Fruit fly (Drosophila melanogaster): ENCODE measurements around the gene CG7376.
A peak's percentile ranks its signal among the peaks of the same experiment; 100 is the strongest.

Gene CG7376

dm6 chr3L:6139924-6140574, 34.0 kb upstream of the CG7376 start, which contains the start of gene Cpr65Av (continued):
- TF ChIP-seq pum (GFP tag; optimal IDR thresholded peaks at IDR 0.05): no peak
- peak in 1 of 2 experiments; percentile 13 for TF ChIP-seq chif (GFP tag; optimal IDR thresholded peaks at IDR 0.05)
- no peak for TF ChIP-seq stwl (tag; optimal IDR thresholded peaks at IDR 0.05)
- TF ChIP-seq ara (GFP tag; IDR thresholded peaks at IDR 0.05): no peak
- no peak for TF ChIP-seq CG33213 (GFP tag; optimal IDR thresholded peaks at IDR 0.05)
- peak; percentile 48 for TF ChIP-seq Sox102F (GFP tag; optimal IDR thresholded peaks at IDR 0.05)
- no peak for TF ChIP-seq tna (GFP tag; IDR thresholded peaks at IDR 0.05; ENCODE audit: partially characterized antibody)
- TF ChIP-seq CG34422 (GFP tag; IDR thresholded peaks at IDR 0.05): no peak
- no peak for TF ChIP-seq BEAF-32 (GFP tag; optimal IDR thresholded peaks at IDR 0.05)
- TF ChIP-seq cwo (GFP tag; optimal IDR thresholded peaks at IDR 0.05): no peak
- no peak for TF ChIP-seq pfk (GFP tag; optimal IDR thresholded peaks at IDR 0.05)
- peak; percentile 27 for TF ChIP-seq CG2678 (tag; optimal IDR thresholded peaks at IDR 0.05)
- TF ChIP-seq CG18011 (GFP tag; optimal IDR thresholded peaks at IDR 0.05): no peak
- TF ChIP-seq CG14860 (GFP tag; IDR thresholded peaks at IDR 0.05; ENCODE audit: partially characterized antibody): no peak
- no peak for TF ChIP-seq CG2889 (GFP tag; IDR thresholded peaks at IDR 0.05)
- TF ChIP-seq slou (GFP tag; optimal IDR thresholded peaks at IDR 0.05): no peak
- peak in 1 of 2 experiments; percentile 21 for TF ChIP-seq eve (GFP tag; optimal IDR thresholded peaks at IDR 0.05)
- TF ChIP-seq Lhr (GFP tag; optimal IDR thresholded peaks at IDR 0.05): no peak
- TF ChIP-seq CG11398 (GFP tag; optimal IDR thresholded peaks at IDR 0.05): no peak
- TF ChIP-seq zf30C (GFP tag; optimal IDR thresholded peaks at IDR 0.05): no peak
- no peak for TF ChIP-seq CG7839 (tag; optimal IDR thresholded peaks at IDR 0.05)
- TF ChIP-seq CG12071 (GFP tag; optimal IDR thresholded peaks at IDR 0.05): peak; percentile 17
- TF ChIP-seq E2f2 (GFP tag; IDR thresholded peaks at IDR 0.05): no peak
- TF ChIP-seq dm (GFP tag; optimal IDR thresholded peaks at IDR 0.05): no peak
- no peak for TF ChIP-seq pros (GFP tag; optimal IDR thresholded peaks at IDR 0.05)
- no peak for TF ChIP-seq Pdp1 (GFP tag; optimal IDR thresholded peaks at IDR 0.05)
- no peak for TF ChIP-seq HLH54F (GFP tag; optimal IDR thresholded peaks at IDR 0.05)
- peak; percentile 52 for TF ChIP-seq Med (GFP tag)
- TF ChIP-seq esg (GFP tag; conservative IDR thresholded peaks at IDR 0.05): no peak
- no peak for TF ChIP-seq br (optimal IDR thresholded peaks at IDR 0.05)
- TF ChIP-seq ewg (GFP tag; optimal IDR thresholded peaks at IDR 0.05): no peak
- peak; percentile 29; the same call in 1 of the 3 replicates for TF ChIP-seq CG14050 (GFP tag; IDR thresholded peaks at IDR 0.05)
- no peak for TF ChIP-seq CG13775 (GFP tag; optimal IDR thresholded peaks at IDR 0.05)
- no peak for TF ChIP-seq Gsc (GFP tag; IDR thresholded peaks at IDR 0.05)
- TF ChIP-seq CG11560 (tag; IDR thresholded peaks at IDR 0.05): no peak
- no peak for TF ChIP-seq CG6654 (GFP tag; optimal IDR thresholded peaks at IDR 0.05)
- TF ChIP-seq CG13287 (GFP tag; IDR thresholded peaks at IDR 0.05; ENCODE audit: partially characterized antibody): no peak
- TF ChIP-seq Abd-B (GFP tag; optimal IDR thresholded peaks at IDR 0.05): no peak
- TF ChIP-seq Fer2 (tag; optimal IDR thresholded peaks at IDR 0.05): no peak
- no peak for TF ChIP-seq so (GFP tag; IDR thresholded peaks at IDR 0.05)
- peak; percentile 2 for TF ChIP-seq CG17385 (GFP tag; optimal IDR thresholded peaks at IDR 0.05)
- no peak for TF ChIP-seq pzg (GFP tag; optimal IDR thresholded peaks at IDR 0.05)
- no peak for TF ChIP-seq Doc3 (GFP tag; IDR thresholded peaks at IDR 0.05; ENCODE audit: partially characterized antibody)
- peak; percentile 37 for TF ChIP-seq CG2875 (GFP tag; optimal IDR thresholded peaks at IDR 0.05)
- no peak for TF ChIP-seq CG2129 (GFP tag; IDR thresholded peaks at IDR 0.05; ENCODE audit: partially characterized antibody)
- peak; percentile 42 for TF ChIP-seq tap (tag; optimal IDR thresholded peaks at IDR 0.05)
- TF ChIP-seq CG1647 (GFP tag; optimal IDR thresholded peaks at IDR 0.05): no peak
- TF ChIP-seq nerfin-2 (GFP tag; IDR thresholded peaks at IDR 0.05; ENCODE audit: partially characterized antibody): no peak
- no peak for TF ChIP-seq exex (tag; optimal IDR thresholded peaks at IDR 0.05)
